Fruit fly (Drosophila melanogaster): ENCODE data around the gene Gld2.

DNA sequence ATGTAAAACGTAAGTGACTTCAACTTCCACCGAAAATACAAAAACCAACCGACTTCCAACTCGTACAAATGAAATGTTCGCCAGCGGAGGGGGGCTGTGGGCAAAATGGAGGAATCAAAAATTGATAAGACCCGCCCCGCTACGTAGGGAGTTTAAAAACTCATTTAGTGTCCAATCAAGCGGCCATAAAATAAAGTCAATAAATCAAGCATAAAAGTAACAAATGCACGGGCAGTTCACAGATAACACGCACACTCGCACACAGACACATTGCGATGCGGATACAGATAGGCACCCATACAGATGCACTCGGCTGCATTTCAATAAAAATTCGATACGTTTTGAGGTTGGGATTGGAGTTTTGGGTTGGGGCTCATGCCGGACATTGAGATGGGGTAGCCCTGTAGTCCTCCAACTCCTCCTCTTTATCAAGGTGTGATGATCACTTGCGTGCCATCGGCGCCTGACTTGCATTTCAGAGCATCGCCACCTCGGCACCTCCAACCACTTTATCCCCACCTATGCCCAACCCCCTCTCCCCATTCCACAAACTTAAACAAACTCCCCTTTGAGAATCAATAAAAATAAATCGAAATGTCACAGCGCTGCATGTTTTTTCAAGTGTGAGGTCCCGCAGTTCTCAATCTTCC, 13.8 kb upstream of the Gld2 start:
- TF ChIP-seq CG8159 (tag; optimal IDR thresholded peaks at IDR 0.05) (no peak), Ets98B (GFP tag; IDR thresholded peaks at IDR 0.05) (no peak), CG17806 (tag; optimal IDR thresholded peaks at IDR 0.05) (no peak), EcR (GFP tag; optimal IDR thresholded peaks at IDR 0.05) (no peak), CG12605 (GFP tag; IDR thresholded peaks at IDR 0.05) (no peak), CG14655 (GFP tag; optimal IDR thresholded peaks at IDR 0.05) (no peak), CG9948 (tag; optimal IDR thresholded peaks at IDR 0.05) (no peak)
